Worm (Caenorhabditis elegans): Measurements from ENCODE around the gene T12A7.2.
A peak's percentile ranks its signal among the peaks of the same experiment; 100 is the strongest.

T12A7.2 gene

DNA sequence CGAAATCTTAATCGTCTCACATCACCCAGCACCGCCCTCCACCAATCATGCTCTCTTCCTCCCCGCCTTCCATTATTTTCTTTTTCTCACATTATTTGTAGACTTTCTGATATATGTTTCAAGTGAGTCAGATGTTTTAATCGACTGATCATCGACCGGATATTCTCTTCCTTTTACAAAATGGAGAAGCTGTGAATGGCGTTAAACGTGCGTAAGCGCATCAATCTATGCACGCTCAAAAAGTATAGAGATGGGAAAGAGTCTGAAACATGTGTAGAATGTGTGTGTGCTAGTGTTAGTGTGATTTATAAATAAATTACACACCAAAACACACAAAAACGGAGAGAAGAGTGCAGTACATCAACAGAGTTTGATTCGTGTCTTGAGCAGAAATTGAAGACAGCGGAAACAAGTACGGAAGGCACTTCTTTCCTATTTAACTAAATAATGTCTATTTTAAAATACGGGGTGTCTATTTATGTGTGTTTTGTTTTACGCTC is 16.1 kb upstream of the T12A7.2 start:
- TF ChIP-seq tbp1 (GFP tag; optimal IDR thresholded peaks at IDR 0.05) = no peak
- TF ChIP-seq hsf-1 (GFP tag; IDR thresholded peaks at IDR 0.05) = no peak

ce11 chrIV:11773692-11774225 is 12.8 kb upstream of the T12A7.2 start, which contains the start of gene lips-5:
TSS of gene lips-5 (minus strand) at chrIV:11773742.
- TF ChIP-seq hlh-26 (GFP tag; conservative IDR thresholded peaks at IDR 0.05) (no peak), nhr-80 (tag; optimal IDR thresholded peaks at IDR 0.05) (peak; percentile 47), rcor-1 (GFP tag; IDR thresholded peaks at IDR 0.05) (no peak)

ce11 chrIV:11772119-11772518 is 11.2 kb upstream of the T12A7.2 start:
- TF ChIP-seq let-526 (GFP tag; IDR thresholded peaks at IDR 0.05) = no peak

- TF ChIP-seq hsf-1 (GFP tag; IDR thresholded peaks at IDR 0.05) (no peak), pha-4 (tag; optimal IDR thresholded peaks at IDR 0.05) (no peak), nhr-80 (tag; optimal IDR thresholded peaks at IDR 0.05) (peak; percentile 57)
Measured at ce11 chrIV:11771064-11771463, 10.2 kb upstream of the T12A7.2 start.

DNA sequence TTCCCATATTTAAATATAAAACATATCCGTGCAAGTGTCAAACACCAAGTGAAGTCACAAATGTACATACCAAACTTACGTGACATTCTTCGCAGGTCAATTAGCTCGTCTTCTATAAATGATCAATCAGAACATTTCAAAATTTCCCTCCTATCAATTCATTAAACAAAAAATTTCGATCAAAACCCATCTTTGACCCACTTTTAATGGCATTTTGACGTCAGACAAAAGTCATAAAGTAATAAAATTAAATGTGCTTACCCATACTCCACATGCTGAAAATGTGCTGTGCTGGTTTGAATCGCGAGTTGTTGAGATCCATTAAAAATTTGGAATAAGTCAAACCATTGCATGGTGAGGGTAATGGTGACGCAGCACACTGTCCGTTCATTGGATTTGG is 8.9 kb upstream of the T12A7.2 start:
- no peak for TF ChIP-seq snpc-1.3 (tag; optimal IDR thresholded peaks at IDR 0.05; ENCODE audit: insufficient read depth)
- peak; percentile 24 for TF ChIP-seq nhr-80 (tag; optimal IDR thresholded peaks at IDR 0.05)
- TF ChIP-seq gei-17 (GFP tag; optimal IDR thresholded peaks at IDR 0.05) = no peak
- TF ChIP-seq tlf-1 (GFP tag; optimal IDR thresholded peaks at IDR 0.05) = no peak

ce11 chrIV:11765507-11765906 is 4.6 kb upstream of the T12A7.2 start:
- TF ChIP-seq K11D2.4 (GFP tag; IDR thresholded peaks at IDR 0.05) (peak; percentile 43; the same call in 1 of the 2 replicates), B0261.1 (tag; optimal IDR thresholded peaks at IDR 0.05) (no peak), ama-1 (optimal IDR thresholded peaks at IDR 0.05) (no peak), ama-1 (GFP tag; optimal IDR thresholded peaks at IDR 0.05) (no peak), snpc-1.3 (tag; optimal IDR thresholded peaks at IDR 0.05; ENCODE audit: insufficient read depth) (no peak), K12H6.12 (tag; optimal IDR thresholded peaks at IDR 0.05) (peak; percentile 1)

- TF ChIP-seq ceh-58 (GFP tag; IDR thresholded peaks at IDR 0.05) (no peak), attf-6 (GFP tag; IDR thresholded peaks at IDR 0.05) (no peak), madf-6 (GFP tag; IDR thresholded peaks at IDR 0.05) (no peak), sptf-2 (GFP tag; optimal IDR thresholded peaks at IDR 0.05) (no peak)
Measured at ce11 chrIV:11759852-11760251, 1.1 kb downstream of the T12A7.2 start.

ce11 chrIV:11755907-11756306 is 5.0 kb downstream of the T12A7.2 start, which contains the start of gene T12A7.9:
TSS of gene T12A7.9 (minus strand) at chrIV:11756007.
- TF ChIP-seq B0019.2 (GFP tag; conservative IDR thresholded peaks at IDR 0.05) = no peak
- TF ChIP-seq ztf-28 (GFP tag; IDR thresholded peaks at IDR 0.05) = no peak
- no peak for TF ChIP-seq cebp-1 (GFP tag; IDR thresholded peaks at IDR 0.05)
- peak; percentile 33 for TF ChIP-seq cebp-1 (tag; optimal IDR thresholded peaks at IDR 0.05)
- no peak for TF ChIP-seq xnd-1 (tag; optimal IDR thresholded peaks at IDR 0.05)
- no peak for TF ChIP-seq hrde-1 (tag; optimal IDR thresholded peaks at IDR 0.05; ENCODE audit: borderline replicate concordance)
- 0 out of 2 replicates have a peak, but pooled peaks have one; percentile 22 for TF ChIP-seq Y56A3A.18 (GFP tag; IDR thresholded peaks at IDR 0.05)
- TF ChIP-seq mel-28 (tag; optimal IDR thresholded peaks at IDR 0.05; ENCODE audit: borderline replicate concordance) = no peak
- no peak for TF ChIP-seq akir-1 (GFP tag; optimal IDR thresholded peaks at IDR 0.05)

All from whole organism, young adult.